Worm (Caenorhabditis elegans) whole organism, L4 larva: Measurements from ENCODE around the gene T14B4.19.

Source experiments
- F44E2.7 ChIP-seq: fragments of 200-800 bp; sonication (Bioruptor generic); IDR thresholded peaks from 2 replicates; pipeline ENCODE4 v2.1.2; 2022; ENCODE audit warnings: missing genetic modification characterization, missing compliant biosample characterization
- T26A8.4 ChIP-seq: fragments of 200-800 bp; sonication (Bioruptor generic); IDR thresholded peaks from 2 replicates; pipeline ENCODE4 v1.3.6; 2022; ENCODE audit warnings: missing genetic modification characterization, missing compliant biosample characterization
- Y48G9A.11 ChIP-seq: fragments of 200-800 bp; sonication (Bioruptor generic); IDR thresholded peaks from 2 replicates; pipeline ENCODE4 v1.3.6; 2022; ENCODE audit warnings: missing genetic modification reagents, missing genetic modification characterization, missing compliant biosample characterization
- Y75B8A.6 ChIP-seq: fragments of 200-800 bp; sonication (Bioruptor generic); IDR thresholded peaks from 2 replicates; pipeline ENCODE4 v1.3.6; 2022; ENCODE audit warnings: missing genetic modification reagents, missing genetic modification characterization, missing compliant biosample characterization
- aha-1 ChIP-seq: fragments of 150-350 bp; peaks from one replicate; lab custom pipeline; 2014; ENCODE audit warnings: missing biosample characterization, missing genetic modification characterization
- aly-2 ChIP-seq: sonication (generic microtip); optimal IDR thresholded peaks from 2 replicates; lab custom pipeline; 2018; ENCODE audit warnings: missing biosample characterization, missing genetic modification characterization
- ama-1 ChIP-seq: fragments of 150-350 bp; optimal IDR thresholded peaks from 2 replicates; lab custom pipeline; 2014; ENCODE audit warnings: inconsistent platforms, mixed read lengths
- ceh-20 ChIP-seq: fragments of 200-800 bp; sonication (Bioruptor generic); IDR thresholded peaks from 2 replicates; pipeline ENCODE4 v1.3.6; 2022; ENCODE audit warnings: missing genetic modification reagents, missing genetic modification characterization, missing compliant biosample characterization
- ceh-62 ChIP-seq: sonication (generic microtip); optimal IDR thresholded peaks from 2 replicates; lab custom pipeline; 2017; ENCODE audit warnings: missing biosample characterization, missing genetic modification characterization
- ceh-82 ChIP-seq: sonication (generic microtip); optimal IDR thresholded peaks from 2 replicates; lab custom pipeline; 2017; ENCODE audit warnings: missing biosample characterization, missing genetic modification characterization
- cey-2 ChIP-seq: sonication (generic microtip); optimal IDR thresholded peaks from 3 replicates; lab custom pipeline; 2017; ENCODE audit warnings: missing genetic modification characterization, mild to moderate bottlenecking, missing compliant biosample characterization, antibody characterized with exemption, borderline replicate concordance; ENCODE audit not compliant: insufficient read depth
- ctbp-1 ChIP-seq: fragments of 200-800 bp; sonication (Bioruptor generic); IDR thresholded peaks from 2 replicates; pipeline ENCODE4 v1.3.6; 2022; ENCODE audit warnings: missing genetic modification reagents, missing genetic modification characterization, missing compliant biosample characterization
- daf-16 ChIP-seq, 3 experiments: sonication (generic microtip); optimal IDR thresholded peaks; 2 replicates each; lab custom pipeline; 2016 to 2017; ENCODE audit warnings: missing genetic modification characterization in 3 of 3, missing genetic modification reagents in 3 of 3, mild to moderate bottlenecking in 2 of 3, missing compliant biosample characterization in 2 of 3, missing biosample characterization in 1 of 3, moderate library complexity in 1 of 3
- dmd-6 ChIP-seq: fragments of 200-800 bp; sonication (Bioruptor generic); IDR thresholded peaks from 2 replicates; pipeline ENCODE4 v1.3.6; 2022; ENCODE audit warnings: missing genetic modification reagents, missing genetic modification characterization, missing compliant biosample characterization
- dmd-9 ChIP-seq: fragments of 200-800 bp; sonication (Bioruptor generic); IDR thresholded peaks from 2 replicates; pipeline ENCODE4 v1.3.6; 2022; ENCODE audit warnings: missing genetic modification reagents, missing genetic modification characterization, missing compliant biosample characterization
- dpl-1 ChIP-seq: fragments of 150-350 bp; optimal IDR thresholded peaks from 2 replicates; lab custom pipeline; 2014; ENCODE audit warnings: missing biosample characterization, missing genetic modification reagents, missing genetic modification characterization
- duxl-1 ChIP-seq: sonication (generic microtip); optimal IDR thresholded peaks from 2 replicates; lab custom pipeline; 2016; ENCODE audit warnings: mild to moderate bottlenecking, missing genetic modification characterization, moderate library complexity, missing compliant biosample characterization; ENCODE audit not compliant: poor library complexity
- egl-27 ChIP-seq: sonication (generic microtip); optimal IDR thresholded peaks from 3 replicates; lab custom pipeline; 2017; ENCODE audit warnings: missing biosample characterization, missing genetic modification reagents, missing genetic modification characterization
- fos-1 ChIP-seq: fragments of 150-350 bp; optimal IDR thresholded peaks from 2 replicates; lab custom pipeline; 2014; ENCODE audit warnings: missing biosample characterization, missing genetic modification characterization
- hlh-11 ChIP-seq: fragments of 200-800 bp; sonication (Bioruptor generic); optimal IDR thresholded peaks from 2 replicates; lab custom pipeline; 2018; ENCODE audit warnings: mild to moderate bottlenecking, missing genetic modification characterization, missing compliant biosample characterization
- hlh-30 ChIP-seq: sonication (generic microtip); optimal IDR thresholded peaks from 2 replicates; lab custom pipeline; 2017; ENCODE audit warnings: antibody characterized with exemption, mild to moderate bottlenecking, missing genetic modification characterization, missing compliant biosample characterization; ENCODE audit not compliant: insufficient read depth
- hmg-1.1 ChIP-seq: fragments of 200-800 bp; sonication (Bioruptor generic); IDR thresholded peaks from 2 replicates; pipeline ENCODE4 v1.3.6; 2022; ENCODE audit warnings: missing genetic modification reagents, missing genetic modification characterization, missing compliant biosample characterization
- lim-7 ChIP-seq: fragments of 200-800 bp; sonication (Bioruptor generic); IDR thresholded peaks from 2 replicates; pipeline ENCODE4 v1.3.6; 2022; ENCODE audit warnings: missing genetic modification characterization, missing compliant biosample characterization
- lin-1 ChIP-seq: fragments of 200-800 bp; sonication (Bioruptor generic); IDR thresholded peaks from 2 replicates; pipeline ENCODE4 v1.3.6; 2022; ENCODE audit warnings: missing genetic modification reagents, missing genetic modification characterization, missing compliant biosample characterization
- lin-13 ChIP-seq: fragments of 150-350 bp; optimal IDR thresholded peaks from 2 replicates; lab custom pipeline; 2014; ENCODE audit warnings: missing biosample characterization, missing genetic modification reagents, missing genetic modification characterization
- lsy-2 ChIP-seq, 2 experiments: fragments of 150-350 bp in 1 of 2; sonication (generic microtip) in 1 of 2; optimal IDR thresholded peaks; 2 replicates each; lab custom pipeline; 2014 to 2017; ENCODE audit warnings: missing biosample characterization in 2 of 2, missing genetic modification characterization in 2 of 2
- mdl-1 ChIP-seq, 2 experiments: fragments of 150-350 bp in 1 of 2; sonication (generic microtip) in 1 of 2; optimal IDR thresholded peaks; 2 replicates each; lab custom pipeline; 2014 to 2017; ENCODE audit warnings: missing biosample characterization in 2 of 2, missing genetic modification characterization in 2 of 2
- mdt-29 ChIP-seq: fragments of 200-800 bp; sonication (Bioruptor generic); IDR thresholded peaks from 2 replicates; pipeline ENCODE4 v1.3.6; 2022; ENCODE audit warnings: missing genetic modification reagents, missing genetic modification characterization, missing compliant biosample characterization
- mes-2 ChIP-seq: sonication (generic microtip); optimal IDR thresholded peaks from 2 replicates; lab custom pipeline; 2016; ENCODE audit warnings: missing genotype, mild to moderate bottlenecking, missing genetic modification characterization, missing compliant biosample characterization; ENCODE audit not compliant: poor library complexity, severe bottlenecking
- nhr-10 ChIP-seq: fragments of 150-350 bp; optimal IDR thresholded peaks from 2 replicates; lab custom pipeline; 2014; ENCODE audit warnings: missing biosample characterization, missing genetic modification characterization
- nhr-11 ChIP-seq: fragments of 150-350 bp; optimal IDR thresholded peaks from 2 replicates; lab custom pipeline; 2014; ENCODE audit warnings: missing biosample characterization, missing genetic modification characterization
- nhr-237 ChIP-seq: sonication (generic microtip); optimal IDR thresholded peaks from 2 replicates; lab custom pipeline; 2017; ENCODE audit warnings: missing biosample characterization, missing genetic modification characterization
- nhr-28 ChIP-seq: fragments of 150-350 bp; optimal IDR thresholded peaks from 2 replicates; lab custom pipeline; 2014; ENCODE audit warnings: missing biosample characterization, missing genetic modification characterization
- nhr-42 ChIP-seq: fragments of 200-800 bp; sonication (Bioruptor generic); IDR thresholded peaks from 2 replicates; pipeline ENCODE4 v1.3.6; 2022; ENCODE audit warnings: missing genetic modification characterization, missing compliant biosample characterization
- nhr-6 ChIP-seq: fragments of 150-350 bp; optimal IDR thresholded peaks from 2 replicates; lab custom pipeline; 2014; ENCODE audit warnings: missing biosample characterization, missing genetic modification characterization
- php-3 ChIP-seq: fragments of 200-800 bp; sonication (Bioruptor generic); IDR thresholded peaks from 2 replicates; pipeline ENCODE4 v1.3.6; 2022; ENCODE audit warnings: missing genetic modification reagents, missing genetic modification characterization, missing compliant biosample characterization
- pqm-1 ChIP-seq: sonication (generic microtip); optimal IDR thresholded peaks from 2 replicates; lab custom pipeline; 2017; ENCODE audit warnings: missing biosample characterization, missing genetic modification characterization
- rbr-2 ChIP-seq: sonication (generic microtip); optimal IDR thresholded peaks from 2 replicates; lab custom pipeline; 2016; ENCODE audit warnings: missing genotype, missing genetic modification characterization, missing compliant biosample characterization
- set-16 ChIP-seq: fragments of 200-800 bp; sonication (Bioruptor generic); IDR thresholded peaks from 2 replicates; pipeline ENCODE4 v1.3.6; 2022; ENCODE audit warnings: missing genetic modification reagents, missing genetic modification characterization, missing compliant biosample characterization
- snpc-1.2 ChIP-seq: fragments of 200-800 bp; sonication (Bioruptor generic); IDR thresholded peaks from 2 replicates; pipeline ENCODE4 v1.3.6; 2022; ENCODE audit warnings: missing genetic modification reagents, missing genetic modification characterization, missing compliant biosample characterization
- snpc-4 ChIP-seq: fragments of 150-350 bp; optimal IDR thresholded peaks from 2 replicates; lab custom pipeline; 2014; ENCODE audit warnings: missing biosample characterization, missing genetic modification characterization
- spr-3 ChIP-seq: fragments of 200-800 bp; sonication (Bioruptor generic); optimal IDR thresholded peaks from 2 replicates; lab custom pipeline; 2018; ENCODE audit warnings: mild to moderate bottlenecking, missing genetic modification characterization, missing compliant biosample characterization
- unc-39 ChIP-seq: sonication (generic microtip); optimal IDR thresholded peaks from 2 replicates; lab custom pipeline; 2017; ENCODE audit warnings: missing biosample characterization, missing genetic modification characterization
- unc-62 ChIP-seq, 3 experiments: fragments of 150-350 bp in 1 of 3; sonication (generic microtip); optimal IDR thresholded peaks in 2 of 3; peaks in 1 of 3; 1 replicate in 1 of 3; 2 replicates in 2 of 3; lab custom pipeline; 2014 to 2017; ENCODE audit warnings: missing biosample characterization in 3 of 3, missing genetic modification characterization in 3 of 3, missing genetic modification reagents in 3 of 3, missing genotype in 1 of 3
- zfp-2 ChIP-seq: sonication (generic microtip); optimal IDR thresholded peaks from 2 replicates; lab custom pipeline; 2016; ENCODE audit warnings: mild to moderate bottlenecking, missing genetic modification characterization, missing compliant biosample characterization

Gene T14B4.19

DNA sequence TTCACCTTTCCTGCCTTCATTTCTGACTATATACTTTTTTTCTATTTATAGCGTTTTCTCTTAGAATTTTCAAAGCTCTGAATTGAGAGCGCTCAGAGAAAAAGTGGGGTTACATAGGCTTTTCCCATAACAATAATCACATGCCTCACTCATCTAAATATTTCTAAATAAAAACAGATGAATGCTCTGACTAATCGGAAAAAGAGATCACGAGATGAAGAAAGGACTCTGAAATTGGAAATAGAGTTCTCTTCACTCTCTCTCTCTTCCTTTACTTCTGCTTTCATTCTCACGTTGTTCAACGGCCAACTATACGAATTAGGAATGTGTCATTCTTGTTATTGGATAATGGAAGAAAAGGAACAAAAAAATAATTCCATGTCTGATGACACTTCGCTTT lies 23.6 kb downstream of the T14B4.19 start:
- no peak for TF ChIP-seq lin-1 (GFP tag; lab: Robert Waterston, UW)
- no peak for TF ChIP-seq nhr-237 (tag; lab: Kevin White, UChicago)
- no peak for TF ChIP-seq dmd-9 (GFP tag; lab: Robert Waterston, UW)
- no peak for TF ChIP-seq rbr-2 (tag; lab: Kevin White, UChicago)
- TF ChIP-seq lsy-2 (tag; optimal IDR thresholded peaks at IDR 0.05; lab: Kevin White, UChicago), result peak in 1 of 2 experiments; percentile 0
- no peak for TF ChIP-seq nhr-42 (GFP tag; lab: Robert Waterston, UW)
- peak; percentile 51 for TF ChIP-seq hlh-30 (tag; lab: Kevin White, UChicago)
- TF ChIP-seq aha-1 (tag; lab: Kevin White, UChicago), result peak; percentile 37
- TF ChIP-seq F44E2.7 (GFP tag; lab: Robert Waterston, UW), result no peak
- no peak for TF ChIP-seq dmd-6 (GFP tag; lab: Robert Waterston, UW)
- TF ChIP-seq nhr-10, result no peak
- TF ChIP-seq T26A8.4 (GFP tag; lab: Robert Waterston, UW), result no peak
- no peak for TF ChIP-seq lim-7 (GFP tag; lab: Robert Waterston, UW)
- TF ChIP-seq, all 104 proteins: peak for 3

DNA sequence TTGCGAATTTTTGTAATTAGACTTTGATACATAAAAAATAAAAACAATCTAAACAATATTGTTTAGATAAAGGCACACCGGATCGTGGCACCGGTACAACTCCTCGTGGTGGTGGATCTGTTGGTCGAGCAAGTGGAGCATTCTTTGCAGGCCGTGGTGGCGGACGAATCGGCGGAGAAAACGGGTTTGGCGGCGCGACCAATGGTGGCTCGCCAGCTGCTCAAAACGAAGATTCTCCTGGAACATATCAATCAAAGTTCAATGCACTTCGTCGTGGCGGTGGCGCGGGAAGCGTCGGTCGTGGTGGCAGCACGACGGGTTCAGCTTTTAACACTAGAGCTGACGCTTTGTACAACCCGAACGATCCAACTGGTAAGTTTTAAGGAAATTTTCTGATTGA lies 26.8 kb downstream of the T14B4.19 start:
- TF ChIP-seq ama-1 (lab: Kevin White, UChicago) (no peak), unc-39 (tag; lab: Kevin White, UChicago) (no peak), aly-2 (no peak), mdt-29 (GFP tag; lab: Robert Waterston, UW) (no peak), egl-27 (tag; lab: Kevin White, UChicago) (no peak), aha-1 (tag; lab: Kevin White, UChicago) (peak; percentile 65), zfp-2 (tag; lab: Kevin White, UChicago) (no peak), set-16 (GFP tag; lab: Robert Waterston, UW) (peak; percentile 67; the same call in 1 of the 2 replicates), ceh-62 (no peak), snpc-4 (no peak), snpc-1.2 (GFP tag; lab: Robert Waterston, UW) (no peak), duxl-1 (no peak), fos-1 (tag; lab: Kevin White, UChicago) (no peak)
- TF ChIP-seq, all 104 proteins: peak for 2

DNA sequence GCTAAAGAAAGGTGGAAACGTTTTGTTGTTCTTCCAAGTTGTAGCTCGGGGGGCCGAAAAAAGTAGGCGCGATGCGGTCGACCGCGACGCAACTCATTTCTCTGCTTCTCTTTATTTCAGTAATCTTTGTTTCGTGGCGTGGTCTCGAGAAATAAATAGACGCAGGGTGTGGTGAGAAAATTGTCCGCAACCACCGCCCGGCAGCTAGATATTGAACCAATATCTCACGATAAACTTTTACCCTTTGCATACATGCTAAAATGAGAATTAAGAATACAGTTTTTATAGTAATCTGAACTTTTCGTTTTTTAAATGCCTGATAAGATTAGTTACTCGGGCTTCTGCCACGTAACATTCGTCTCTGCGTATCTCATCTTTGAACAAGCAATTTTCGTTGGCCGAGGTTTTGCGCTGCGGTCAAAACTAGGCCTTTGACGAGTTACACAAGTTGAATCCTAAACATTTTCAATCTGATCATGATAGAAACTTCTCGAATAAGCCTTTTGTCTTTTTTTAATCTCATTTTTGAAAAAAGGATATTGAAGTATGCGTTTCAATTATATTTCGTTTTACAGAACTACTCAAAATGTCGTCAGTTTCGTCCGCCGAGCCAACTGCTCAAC lies 29.0 kb downstream of the T14B4.19 start, which contains the start of gene gyf-1:
TSS of gene gyf-1 (plus strand) at position 573 of the 623 bp plus-strand sequence.
- TF ChIP-seq nhr-6 (tag; lab: Kevin White, UChicago) (peak; percentile 31), rbr-2 (tag; lab: Kevin White, UChicago) (peak; percentile 23), pqm-1 (tag; lab: Kevin White, UChicago) (peak; percentile 30), snpc-4 (no peak), ctbp-1 (GFP tag; lab: Robert Waterston, UW) (0 out of 2 replicates have a peak, but pooled peaks have one; percentile 34), ama-1 (lab: Kevin White, UChicago) (peak; percentile 19), unc-62 (GFP tag; optimal IDR thresholded peaks at IDR 0.05 in 1 of 2; lab: Kevin White, UChicago) (peak in 1 of 2 experiments; percentile 33), unc-62 (tag; optimal IDR thresholded peaks at IDR 0.05; lab: Kevin White, UChicago) (no peak), dmd-6 (GFP tag; lab: Robert Waterston, UW) (peak; percentile 29; the same call in 1 of the 2 replicates), Y75B8A.6 (GFP tag; lab: Robert Waterston, UW) (no peak), ceh-20 (GFP tag; lab: Robert Waterston, UW) (no peak), mdl-1 (tag; optimal IDR thresholded peaks at IDR 0.05; lab: Kevin White, UChicago) (peak in 1 of 2 experiments; percentile 7), lin-13 (GFP tag; lab: Kevin White, UChicago) (no peak), dpl-1 (peak; percentile 24), hlh-11 (tag; lab: Kevin White, UChicago) (peak; percentile 69), daf-16 (GFP tag; optimal IDR thresholded peaks at IDR 0.05; lab: Kevin White, UChicago) (no peak), daf-16 (tag; optimal IDR thresholded peaks at IDR 0.05; lab: Kevin White, UChicago) (peak; percentile 17), nhr-237 (tag; lab: Kevin White, UChicago) (no peak), nhr-11 (tag; lab: Kevin White, UChicago) (peak; percentile 39), hmg-1.1 (peak; percentile 56; the same call in 1 of the 2 replicates), Y48G9A.11 (GFP tag; lab: Robert Waterston, UW) (no peak), nhr-28 (tag; lab: Kevin White, UChicago) (peak; percentile 63), ceh-82 (tag; lab: Kevin White, UChicago) (no peak), aha-1 (tag; lab: Kevin White, UChicago) (peak; percentile 65), spr-3 (GFP tag; lab: Kevin White, UChicago) (no peak), php-3 (GFP tag; lab: Robert Waterston, UW) (no peak), mes-2 (tag; lab: Kevin White, UChicago) (peak; percentile 53), lsy-2 (tag; optimal IDR thresholded peaks at IDR 0.05; lab: Kevin White, UChicago) (peak in 1 of 2 experiments; percentile 44), nhr-10 (no peak), cey-2 (tag; lab: Kevin White, UChicago) (no peak), dmd-9 (GFP tag; lab: Robert Waterston, UW) (no peak), aly-2 (no peak)
